Worm (Caenorhabditis elegans) whole organism, L4 larva: Measurements from ENCODE around the gene ifp-1.

ENCODE experiments used
- D1046.2 ChIP-seq: fragments of 200-800 bp; sonication (Bioruptor generic); IDR thresholded peaks from 2 replicates; pipeline ENCODE4 v1.3.6; 2022; ENCODE audit warnings: missing genetic modification characterization, missing compliant biosample characterization
- F10B5.3 ChIP-seq: sonication (generic microtip); optimal IDR thresholded peaks from 2 replicates; lab custom pipeline; 2016; ENCODE audit warnings: mild to moderate bottlenecking, missing genetic modification characterization, missing compliant biosample characterization
- F26F4.8 ChIP-seq: fragments of 200-800 bp; sonication (Bioruptor generic); conservative IDR thresholded peaks from 2 replicates; pipeline ENCODE4 v1.3.6; 2022; ENCODE audit warnings: missing genetic modification characterization, missing compliant biosample characterization
- F37D6.2 ChIP-seq: sonication (generic microtip); optimal IDR thresholded peaks from 2 replicates; lab custom pipeline; 2016; ENCODE audit warnings: mild to moderate bottlenecking, missing genetic modification characterization, missing compliant biosample characterization
- F44E2.7 ChIP-seq: fragments of 200-800 bp; sonication (Bioruptor generic); IDR thresholded peaks from 2 replicates; pipeline ENCODE4 v2.1.2; 2022; ENCODE audit warnings: missing genetic modification characterization, missing compliant biosample characterization
- F49E8.2 ChIP-seq: sonication (generic microtip); optimal IDR thresholded peaks from 2 replicates; lab custom pipeline; 2016; ENCODE audit warnings: missing compliant biosample characterization, mild to moderate bottlenecking, missing genetic modification characterization, borderline replicate concordance
- T20F7.1 ChIP-seq: fragments of 200-800 bp; sonication (Bioruptor generic); optimal IDR thresholded peaks from 2 replicates; lab custom pipeline; 2018; ENCODE audit warnings: mild to moderate bottlenecking, missing genetic modification characterization, missing compliant biosample characterization
- Y5F2A.4 ChIP-seq: fragments of 200-800 bp; sonication (Bioruptor generic); optimal IDR thresholded peaks from 2 replicates; lab custom pipeline; 2018; ENCODE audit warnings: mild to moderate bottlenecking, missing genetic modification characterization, missing compliant biosample characterization
- Y75B8A.6 ChIP-seq: fragments of 200-800 bp; sonication (Bioruptor generic); IDR thresholded peaks from 2 replicates; pipeline ENCODE4 v1.3.6; 2022; ENCODE audit warnings: missing genetic modification reagents, missing genetic modification characterization, missing compliant biosample characterization
- aha-1 ChIP-seq: fragments of 150-350 bp; peaks from one replicate; lab custom pipeline; 2014; ENCODE audit warnings: missing biosample characterization, missing genetic modification characterization
- ama-1 ChIP-seq: fragments of 150-350 bp; optimal IDR thresholded peaks from 2 replicates; lab custom pipeline; 2014; ENCODE audit warnings: inconsistent platforms, mixed read lengths
- ceh-20 ChIP-seq: fragments of 200-800 bp; sonication (Bioruptor generic); IDR thresholded peaks from 2 replicates; pipeline ENCODE4 v1.3.6; 2022; ENCODE audit warnings: missing genetic modification reagents, missing genetic modification characterization, missing compliant biosample characterization
- ceh-44 ChIP-seq: fragments of 200-800 bp; sonication (Bioruptor generic); IDR thresholded peaks from 2 replicates; pipeline ENCODE4 v1.3.6; 2022; ENCODE audit warnings: missing genetic modification reagents, missing genetic modification characterization, missing compliant biosample characterization
- ceh-82 ChIP-seq: sonication (generic microtip); optimal IDR thresholded peaks from 2 replicates; lab custom pipeline; 2017; ENCODE audit warnings: missing biosample characterization, missing genetic modification characterization
- daf-12 ChIP-seq: fragments of 150-350 bp; optimal IDR thresholded peaks from 2 replicates; lab custom pipeline; 2014; ENCODE audit warnings: missing biosample characterization, missing genetic modification reagents, missing genetic modification characterization
- dmd-8 ChIP-seq: fragments of 200-800 bp; sonication (Bioruptor generic); IDR thresholded peaks from 2 replicates; pipeline ENCODE4 v1.3.6; 2022; ENCODE audit warnings: missing genetic modification characterization, missing compliant biosample characterization
- duxl-1 ChIP-seq: sonication (generic microtip); optimal IDR thresholded peaks from 2 replicates; lab custom pipeline; 2016; ENCODE audit warnings: mild to moderate bottlenecking, missing genetic modification characterization, moderate library complexity, missing compliant biosample characterization; ENCODE audit not compliant: poor library complexity
- dve-1 ChIP-seq: sonication (generic microtip); optimal IDR thresholded peaks from 2 replicates; lab custom pipeline; 2017; ENCODE audit warnings: antibody characterized with exemption, mild to moderate bottlenecking, missing genetic modification characterization, missing compliant biosample characterization; ENCODE audit not compliant: insufficient read depth
- fkh-10 ChIP-seq: fragments of 150-350 bp; optimal IDR thresholded peaks from 2 replicates; lab custom pipeline; 2014; ENCODE audit warnings: missing biosample characterization, missing genetic modification reagents, missing genetic modification characterization
- fos-1 ChIP-seq: fragments of 150-350 bp; optimal IDR thresholded peaks from 2 replicates; lab custom pipeline; 2014; ENCODE audit warnings: missing biosample characterization, missing genetic modification characterization
- hif-1 ChIP-seq, 2 experiments: sonication (generic microtip); optimal IDR thresholded peaks; 2 replicates each; lab custom pipeline; 2016 to 2017; ENCODE audit warnings: missing compliant biosample characterization in 2 of 2, missing genetic modification characterization in 2 of 2, missing genetic modification reagents in 2 of 2, missing genotype in 2 of 2, mild to moderate bottlenecking in 1 of 2
- hlh-30 ChIP-seq: sonication (generic microtip); optimal IDR thresholded peaks from 2 replicates; lab custom pipeline; 2017; ENCODE audit warnings: antibody characterized with exemption, mild to moderate bottlenecking, missing genetic modification characterization, missing compliant biosample characterization; ENCODE audit not compliant: insufficient read depth
- jun-1 ChIP-seq: fragments of 150-350 bp; optimal IDR thresholded peaks from 2 replicates; lab custom pipeline; 2014; ENCODE audit warnings: missing biosample characterization, missing genetic modification reagents, missing genetic modification characterization
- lin-38 ChIP-seq: fragments of 200-800 bp; sonication (Bioruptor generic); IDR thresholded peaks from 2 replicates; pipeline ENCODE4 v1.3.6; 2022; ENCODE audit warnings: missing genetic modification reagents, missing genetic modification characterization, missing compliant biosample characterization
- lin-39 ChIP-seq: fragments of 150-350 bp; optimal IDR thresholded peaks from 2 replicates; lab custom pipeline; 2014; ENCODE audit warnings: missing biosample characterization, missing genetic modification reagents, missing genetic modification characterization
- lsy-2 ChIP-seq, 2 experiments: fragments of 150-350 bp in 1 of 2; sonication (generic microtip) in 1 of 2; optimal IDR thresholded peaks; 2 replicates each; lab custom pipeline; 2014 to 2017; ENCODE audit warnings: missing biosample characterization in 2 of 2, missing genetic modification characterization in 2 of 2
- mes-2 ChIP-seq: sonication (generic microtip); optimal IDR thresholded peaks from 2 replicates; lab custom pipeline; 2016; ENCODE audit warnings: missing genotype, mild to moderate bottlenecking, missing genetic modification characterization, missing compliant biosample characterization; ENCODE audit not compliant: poor library complexity, severe bottlenecking
- nhr-10 ChIP-seq: fragments of 150-350 bp; optimal IDR thresholded peaks from 2 replicates; lab custom pipeline; 2014; ENCODE audit warnings: missing biosample characterization, missing genetic modification characterization
- nhr-11 ChIP-seq: fragments of 150-350 bp; optimal IDR thresholded peaks from 2 replicates; lab custom pipeline; 2014; ENCODE audit warnings: missing biosample characterization, missing genetic modification characterization
- nhr-111 ChIP-seq: fragments of 200-800 bp; sonication (Bioruptor generic); optimal IDR thresholded peaks from 2 replicates; lab custom pipeline; 2018; ENCODE audit warnings: mild to moderate bottlenecking, missing genetic modification characterization, missing compliant biosample characterization
- nhr-28 ChIP-seq: fragments of 150-350 bp; optimal IDR thresholded peaks from 2 replicates; lab custom pipeline; 2014; ENCODE audit warnings: missing biosample characterization, missing genetic modification characterization
- nhr-41 ChIP-seq: fragments of 200-800 bp; sonication (Bioruptor generic); IDR thresholded peaks from 2 replicates; pipeline ENCODE4 v1.3.6; 2022; ENCODE audit warnings: missing genetic modification reagents, missing genetic modification characterization, missing compliant biosample characterization
- nhr-48 ChIP-seq: sonication (generic microtip); optimal IDR thresholded peaks from 2 replicates; lab custom pipeline; 2016; ENCODE audit warnings: mild to moderate bottlenecking, missing genetic modification characterization, missing compliant biosample characterization
- nhr-6 ChIP-seq: fragments of 150-350 bp; optimal IDR thresholded peaks from 2 replicates; lab custom pipeline; 2014; ENCODE audit warnings: missing biosample characterization, missing genetic modification characterization
- nhr-77 ChIP-seq: fragments of 150-350 bp; optimal IDR thresholded peaks from 2 replicates; lab custom pipeline; 2014; ENCODE audit warnings: missing biosample characterization, missing genetic modification characterization
- pha-4 ChIP-seq, 2 experiments: fragments of 150-350 bp in 1 of 2; fragments of 200-800 bp in 1 of 2; sonication (Bioruptor generic) in 1 of 2; IDR thresholded peaks in 1 of 2; optimal IDR thresholded peaks in 1 of 2; 2 replicates each; pipeline versions ENCODE4 v1.3.6 to Lab custom; 2014 to 2022; ENCODE audit warnings: missing genetic modification characterization in 2 of 2, missing genetic modification reagents in 2 of 2, missing biosample characterization in 1 of 2, missing compliant biosample characterization in 1 of 2
- rbr-2 ChIP-seq: sonication (generic microtip); optimal IDR thresholded peaks from 2 replicates; lab custom pipeline; 2016; ENCODE audit warnings: missing genotype, missing genetic modification characterization, missing compliant biosample characterization
- saeg-2 ChIP-seq: fragments of 200-800 bp; sonication (Bioruptor generic); IDR thresholded peaks from 2 replicates; pipeline ENCODE4 v1.3.6; 2022; ENCODE audit warnings: missing genetic modification reagents, missing genetic modification characterization, missing compliant biosample characterization
- sdz-12 ChIP-seq: fragments of 200-800 bp; sonication (Bioruptor generic); optimal IDR thresholded peaks from 2 replicates; lab custom pipeline; 2018; ENCODE audit warnings: mild to moderate bottlenecking, missing genetic modification characterization, missing compliant biosample characterization
- set-16 ChIP-seq: fragments of 200-800 bp; sonication (Bioruptor generic); IDR thresholded peaks from 2 replicates; pipeline ENCODE4 v1.3.6; 2022; ENCODE audit warnings: missing genetic modification reagents, missing genetic modification characterization, missing compliant biosample characterization
- spr-3 ChIP-seq: fragments of 200-800 bp; sonication (Bioruptor generic); optimal IDR thresholded peaks from 2 replicates; lab custom pipeline; 2018; ENCODE audit warnings: mild to moderate bottlenecking, missing genetic modification characterization, missing compliant biosample characterization
- tag-97 ChIP-seq: fragments of 200-800 bp; sonication (Bioruptor generic); IDR thresholded peaks from 2 replicates; pipeline ENCODE4 v1.3.6; 2022; ENCODE audit warnings: missing genetic modification characterization, missing compliant biosample characterization
- tra-1 ChIP-seq: fragments of 200-800 bp; sonication (Bioruptor generic); IDR thresholded peaks from 2 replicates; pipeline ENCODE4 v1.3.6; 2022; ENCODE audit warnings: missing genetic modification reagents, missing genetic modification characterization, missing compliant biosample characterization
- unc-130 ChIP-seq: sonication (generic microtip); optimal IDR thresholded peaks from 2 replicates; lab custom pipeline; 2016; ENCODE audit warnings: missing genetic modification reagents, missing genetic modification characterization, missing compliant biosample characterization
- vab-7 ChIP-seq: fragments of 200-800 bp; sonication (Bioruptor generic); IDR thresholded peaks from 2 replicates; pipeline ENCODE4 v1.3.6; 2022; ENCODE audit warnings: missing genetic modification reagents, missing genetic modification characterization, missing compliant biosample characterization
- zag-1 ChIP-seq: fragments of 150-350 bp; optimal IDR thresholded peaks from 2 replicates; lab custom pipeline; 2014; ENCODE audit warnings: missing biosample characterization, missing genetic modification characterization
- zfp-2 ChIP-seq: sonication (generic microtip); optimal IDR thresholded peaks from 2 replicates; lab custom pipeline; 2016; ENCODE audit warnings: mild to moderate bottlenecking, missing genetic modification characterization, missing compliant biosample characterization
- zfp-3 ChIP-seq: fragments of 200-800 bp; sonication (Bioruptor generic); conservative IDR thresholded peaks from 2 replicates; pipeline ENCODE4 v1.3.6; 2022; ENCODE audit warnings: missing genetic modification reagents, missing genetic modification characterization, missing compliant biosample characterization
- zip-11 ChIP-seq: fragments of 200-800 bp; sonication (Bioruptor generic); IDR thresholded peaks from 2 replicates; pipeline ENCODE4 v1.3.6; 2022; ENCODE audit warnings: missing genetic modification characterization, missing compliant biosample characterization
- zip-2 ChIP-seq: fragments of 150-350 bp; optimal IDR thresholded peaks from 2 replicates; lab custom pipeline; 2014; ENCODE audit warnings: missing biosample characterization, missing genetic modification characterization
- ztf-7 ChIP-seq: fragments of 150-350 bp; optimal IDR thresholded peaks from 2 replicates; lab custom pipeline; 2014; ENCODE audit warnings: missing biosample characterization, missing genetic modification characterization

Gene ifp-1

ce11 chrX:9637700-9638099, 42.3 kb downstream of the ifp-1 start (continued):
- TF ChIP-seq tra-1 = peak; percentile 90
- TF ChIP-seq lin-39 (tag; lab: Kevin White, UChicago) = no peak
- no peak for TF ChIP-seq set-16 (GFP tag; lab: Robert Waterston, UW)
- TF ChIP-seq nhr-28 = no peak
- TF ChIP-seq T20F7.1 (GFP tag; lab: Kevin White, UChicago) = peak; percentile 46
- no peak for TF ChIP-seq nhr-77 (tag; lab: Kevin White, UChicago)
- TF ChIP-seq hlh-30 (tag; lab: Kevin White, UChicago) = no peak
- TF ChIP-seq dve-1 (tag; lab: Kevin White, UChicago) = peak; percentile 40
- peak; percentile 95 for TF ChIP-seq F26F4.8 (GFP tag; lab: Robert Waterston, UW)
- TF ChIP-seq spr-3 (GFP tag; lab: Kevin White, UChicago) = peak; percentile 63
- no peak for TF ChIP-seq ama-1
- peak; percentile 71; the same call in 1 of the 2 replicates for TF ChIP-seq Y75B8A.6 (GFP tag; lab: Robert Waterston, UW)
- peak; percentile 70 for TF ChIP-seq nhr-48 (tag; lab: Kevin White, UChicago)
- no peak for TF ChIP-seq nhr-11 (tag; lab: Kevin White, UChicago)
- TF ChIP-seq nhr-10 (tag; lab: Kevin White, UChicago) = no peak
- peak; percentile 61 for TF ChIP-seq duxl-1 (tag; lab: Kevin White, UChicago)
- TF ChIP-seq mes-2 = peak; percentile 85
- TF ChIP-seq zip-11 (GFP tag; lab: Robert Waterston, UW) = peak; percentile 59; the same call in 1 of the 2 replicates
- TF ChIP-seq daf-12 (tag; lab: Kevin White, UChicago) = no peak
- TF ChIP-seq F44E2.7 (GFP tag; lab: Robert Waterston, UW) = peak; percentile 76; the same call in 1 of the 2 replicates
- peak; percentile 22 for TF ChIP-seq aha-1 (tag; lab: Kevin White, UChicago)
- peak; percentile 79 for TF ChIP-seq nhr-41 (GFP tag; lab: Robert Waterston, UW)
- peak; percentile 76; the same call in 1 of the 2 replicates for TF ChIP-seq saeg-2 (GFP tag; lab: Robert Waterston, UW)
- peak; percentile 58 for TF ChIP-seq rbr-2 (tag; lab: Kevin White, UChicago)
- TF ChIP-seq F10B5.3 (tag; lab: Kevin White, UChicago) = peak; percentile 65
- peak; percentile 75 for TF ChIP-seq lin-38 (GFP tag; lab: Robert Waterston, UW)
- TF ChIP-seq fos-1 = no peak
- peak; percentile 61 for TF ChIP-seq sdz-12 (GFP tag; lab: Kevin White, UChicago)
- TF ChIP-seq nhr-6 (tag; lab: Kevin White, UChicago) = no peak
- peak; percentile 27 for TF ChIP-seq ztf-7 (tag; lab: Kevin White, UChicago)
- peak; percentile 94 for TF ChIP-seq dmd-8 (GFP tag; lab: Robert Waterston, UW)
- peak; percentile 73 for TF ChIP-seq nhr-111 (GFP tag; lab: Kevin White, UChicago)
- TF ChIP-seq Y5F2A.4 (GFP tag; lab: Kevin White, UChicago) = peak; percentile 73
- no peak for TF ChIP-seq jun-1 (tag; lab: Kevin White, UChicago)
- TF ChIP-seq F37D6.2 (tag; lab: Kevin White, UChicago) = peak; percentile 32
- TF ChIP-seq fkh-10 (GFP tag; lab: Kevin White, UChicago) = no peak
- peak; percentile 85 for TF ChIP-seq vab-7
- no peak for TF ChIP-seq zfp-2 (tag; lab: Kevin White, UChicago)
- TF ChIP-seq zip-2 (tag; lab: Kevin White, UChicago) = peak; percentile 48
- TF ChIP-seq ceh-82 = no peak
- peak in 1 of 2 experiments; percentile 41 for TF ChIP-seq lsy-2 (tag; optimal IDR thresholded peaks at IDR 0.05; lab: Kevin White, UChicago)
- peak; percentile 30 for TF ChIP-seq unc-130 (GFP tag; lab: Kevin White, UChicago)
- TF ChIP-seq zfp-3 = no peak
- peak; percentile 64 for TF ChIP-seq F49E8.2
- TF ChIP-seq ceh-44 (GFP tag; lab: Robert Waterston, UW) = peak; percentile 91
- TF ChIP-seq pha-4 (GFP tag; IDR thresholded peaks at IDR 0.05; lab: Robert Waterston, UW) = peak; percentile 94
- no peak for TF ChIP-seq pha-4 (tag; optimal IDR thresholded peaks at IDR 0.05; lab: Kevin White, UChicago)
- TF ChIP-seq zag-1 (tag; lab: Kevin White, UChicago) = no peak
- 0 out of 2 replicates have a peak, but pooled peaks have one; percentile 65 for TF ChIP-seq tag-97 (GFP tag; lab: Robert Waterston, UW)
- no peak for TF ChIP-seq hif-1 (tag; optimal IDR thresholded peaks at IDR 0.05; lab: Kevin White, UChicago)
- no peak for TF ChIP-seq D1046.2 (GFP tag; lab: Robert Waterston, UW)
- peak; percentile 60; the same call in 1 of the 2 replicates for TF ChIP-seq ceh-20
